Worm (Caenorhabditis elegans): Measurements from ENCODE around the gene F43D2.7.

Gene F43D2.7

ce11 chrV:14649929-14650328 is 10.0 kb upstream of the F43D2.7 start (continued):
- TF ChIP-seq C04F5.9 (tag; optimal IDR thresholded peaks at IDR 0.05): no peak
- no peak for TF ChIP-seq unc-130 (tag; optimal IDR thresholded peaks at IDR 0.05)
- no peak for TF ChIP-seq fos-1 (tag; optimal IDR thresholded peaks at IDR 0.05)

ce11 chrV:14648825-14649224 is 8.9 kb upstream of the F43D2.7 start:
- TF ChIP-seq nhr-20 (tag; optimal IDR thresholded peaks at IDR 0.05): no peak
- no peak for TF ChIP-seq efl-1 (optimal IDR thresholded peaks at IDR 0.05)
- TF ChIP-seq efl-1 (GFP tag; optimal IDR thresholded peaks at IDR 0.05 in 1 of 2): peak in 1 of 2 experiments; percentile 66
- TF ChIP-seq lin-15B (tag; optimal IDR thresholded peaks at IDR 0.05): no peak
- TF ChIP-seq C16A3.4 (tag; optimal IDR thresholded peaks at IDR 0.05): no peak
- peak; percentile 86 for TF ChIP-seq fkh-10 (GFP tag; optimal IDR thresholded peaks at IDR 0.05)
- TF ChIP-seq lin-14 (GFP tag; optimal IDR thresholded peaks at IDR 0.05): peak; percentile 45
- TF ChIP-seq dpl-1 (GFP tag; optimal IDR thresholded peaks at IDR 0.05): no peak

DNA sequence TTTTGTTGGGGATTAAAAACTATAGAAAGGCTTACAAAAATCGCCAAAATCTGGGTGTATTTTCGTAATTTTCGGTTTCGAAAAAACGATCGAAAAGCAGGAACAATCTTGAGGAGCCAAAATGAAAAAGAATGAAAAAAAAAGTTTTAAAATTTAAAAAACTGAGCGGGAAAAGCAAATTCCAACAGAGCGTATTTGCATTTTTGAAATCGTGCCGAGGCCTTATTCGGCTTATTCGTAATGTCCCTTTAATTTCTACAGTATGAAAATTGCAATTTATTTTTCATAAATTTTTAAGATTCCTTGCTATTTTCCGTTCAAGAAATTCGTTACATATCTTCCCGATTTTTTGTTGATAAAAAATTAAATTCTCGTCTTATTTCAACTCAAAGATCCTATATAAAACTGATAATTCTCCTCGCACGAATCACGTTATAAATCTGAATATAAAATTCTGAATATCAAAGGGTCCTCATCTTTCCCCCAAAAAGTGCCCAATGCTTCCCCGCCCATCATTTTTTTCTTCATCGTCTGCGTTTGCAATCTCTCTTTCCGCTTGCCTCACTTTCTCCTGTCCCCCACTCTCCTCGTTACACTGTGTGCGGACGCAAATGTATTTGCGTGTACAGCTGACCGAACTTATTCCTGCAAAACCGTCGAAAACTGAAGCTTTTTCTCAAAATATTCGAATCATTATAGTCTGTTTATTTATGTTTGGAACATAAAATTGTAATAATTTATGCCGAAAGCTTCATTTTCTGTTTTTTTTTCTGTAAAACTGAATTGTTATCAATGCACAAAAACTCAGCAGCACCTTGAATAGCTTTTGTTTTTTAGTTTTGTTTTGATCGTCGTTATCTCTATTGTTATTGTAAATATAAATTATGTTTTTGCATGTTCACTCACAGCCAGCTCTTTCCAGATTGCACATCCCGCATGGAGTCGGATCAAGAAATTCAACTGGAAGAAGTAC is 6.1 kb upstream of the F43D2.7 start, which contains the start of the genes rfc-1 and pmp-3:
Gene rfc-1, minus strand, starts transcription at position 163 of the 973 bp plus-strand sequence.
Gene pmp-3, plus strand, starts transcription at position 923 of the 973 bp plus-strand sequence.
- peak; percentile 93 for TF ChIP-seq blmp-1 (tag; optimal IDR thresholded peaks at IDR 0.05)
- no peak for TF ChIP-seq ztf-4 (tag; optimal IDR thresholded peaks at IDR 0.05)
- TF ChIP-seq nhr-90 (tag; optimal IDR thresholded peaks at IDR 0.05; ENCODE audit: poor library complexity): no peak
- TF ChIP-seq efl-1 (optimal IDR thresholded peaks at IDR 0.05): peak; percentile 87 to 93
- peak; percentile 88 to 99 for TF ChIP-seq efl-1 (GFP tag; optimal IDR thresholded peaks at IDR 0.05 in 1 of 2)
- peak; percentile 82 to 88 (median 86) for TF ChIP-seq dpl-1 (GFP tag; optimal IDR thresholded peaks at IDR 0.05)
- peak; percentile 9 for TF ChIP-seq swsn-7 (tag; optimal IDR thresholded peaks at IDR 0.05)
- TF ChIP-seq tbx-2 (tag; optimal IDR thresholded peaks at IDR 0.05): peak; percentile 22
- TF ChIP-seq dsc-1 (tag; optimal IDR thresholded peaks at IDR 0.05): peak; percentile 2
- no peak for TF ChIP-seq ztf-11 (tag; optimal IDR thresholded peaks at IDR 0.05)
- TF ChIP-seq nhr-85 (tag): peak; percentile 20
- peak; percentile 42 for TF ChIP-seq nhr-71 (tag; optimal IDR thresholded peaks at IDR 0.05)
- peak; percentile 36 for TF ChIP-seq snu-23 (GFP tag; optimal IDR thresholded peaks at IDR 0.05)
- TF ChIP-seq mdl-1 (tag; optimal IDR thresholded peaks at IDR 0.05): no peak
- TF ChIP-seq lin-14 (GFP tag; optimal IDR thresholded peaks at IDR 0.05): peak; percentile 42
- peak; percentile 20 for TF ChIP-seq rnt-1 (tag; optimal IDR thresholded peaks at IDR 0.05)
- TF ChIP-seq alr-1 (tag; optimal IDR thresholded peaks at IDR 0.05; ENCODE audit: borderline replicate concordance): no peak
- TF ChIP-seq unc-130 (tag; optimal IDR thresholded peaks at IDR 0.05): peak; percentile 5
- TF ChIP-seq nhr-20 (tag; optimal IDR thresholded peaks at IDR 0.05): peak; percentile 30
- TF ChIP-seq zag-1 (tag; optimal IDR thresholded peaks at IDR 0.05): no peak
- TF ChIP-seq unc-30 (tag; optimal IDR thresholded peaks at IDR 0.05): no peak
- TF ChIP-seq nhr-77 (tag; optimal IDR thresholded peaks at IDR 0.05): no peak
- TF ChIP-seq fkh-8 (tag; optimal IDR thresholded peaks at IDR 0.05): peak; percentile 12
- peak; percentile 22 for TF ChIP-seq skn-1 (tag; optimal IDR thresholded peaks at IDR 0.05)
- TF ChIP-seq ama-1 (optimal IDR thresholded peaks at IDR 0.05): no peak
- TF ChIP-seq irx-1 (tag; optimal IDR thresholded peaks at IDR 0.05): peak; percentile 5
- TF ChIP-seq lin-15B (tag; optimal IDR thresholded peaks at IDR 0.05): peak; percentile 29
- TF ChIP-seq lin-35 (GFP tag; optimal IDR thresholded peaks at IDR 0.05): peak; percentile 79 to 93
- TF ChIP-seq lsy-2 (tag; optimal IDR thresholded peaks at IDR 0.05): peak; percentile 7 to 74

- TF ChIP-seq efl-3 (GFP tag; optimal IDR thresholded peaks at IDR 0.05) (no peak), vab-15 (tag; optimal IDR thresholded peaks at IDR 0.05) (no peak), C34B4.2 (tag; optimal IDR thresholded peaks at IDR 0.05) (no peak)
Measured at ce11 chrV:14642016-14642415, 2.0 kb upstream of the F43D2.7 start.

Measured in whole organism, L1 larva.